Worm (Caenorhabditis elegans): ENCODE data around the gene F07E5.12.

DNA sequence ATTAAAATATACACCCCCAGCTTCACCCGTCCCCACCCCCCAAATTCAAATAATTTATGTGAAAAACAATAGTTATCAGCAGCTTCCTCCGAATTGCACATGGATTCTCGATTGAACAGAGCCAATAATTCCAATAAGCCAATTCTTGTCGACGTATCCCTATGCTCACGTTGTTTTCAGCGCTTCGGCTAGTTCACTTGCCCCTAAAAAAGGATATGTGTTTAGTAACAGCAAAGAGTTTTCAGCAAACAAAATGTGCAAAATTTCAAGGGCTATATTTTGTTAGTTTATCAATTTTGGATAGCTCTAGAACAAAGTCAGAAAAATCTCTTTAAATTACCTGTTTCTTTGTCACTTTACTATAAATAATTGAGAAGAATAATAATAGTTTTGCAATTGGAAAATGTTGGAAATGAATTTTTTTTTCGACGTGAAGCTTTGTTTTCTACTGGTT is 16.0 kb downstream of the F07E5.12 start, which contains the start of the genes T16A1.5 and fbxc-49:
- TF ChIP-seq mdl-1 (tag; optimal IDR thresholded peaks at IDR 0.05): no peak
- no peak for TF ChIP-seq unc-62 (GFP tag; optimal IDR thresholded peaks at IDR 0.05 in 1 of 2)
- no peak for TF ChIP-seq unc-62 (tag; optimal IDR thresholded peaks at IDR 0.05)
- no peak for TF ChIP-seq nhr-11 (tag; optimal IDR thresholded peaks at IDR 0.05)
- no peak for TF ChIP-seq gei-8 (GFP tag; optimal IDR thresholded peaks at IDR 0.05)
- no peak for TF ChIP-seq rbr-2 (tag; optimal IDR thresholded peaks at IDR 0.05)
- TF ChIP-seq lir-3 (tag; optimal IDR thresholded peaks at IDR 0.05): no peak
- TF ChIP-seq ztf-11 (tag; optimal IDR thresholded peaks at IDR 0.05): no peak
- no peak for TF ChIP-seq hlh-30 (tag; optimal IDR thresholded peaks at IDR 0.05; ENCODE audit: insufficient read depth)
- no peak for TF ChIP-seq F49E8.2 (tag; optimal IDR thresholded peaks at IDR 0.05; ENCODE audit: borderline replicate concordance)
- TF ChIP-seq lin-15B (tag; optimal IDR thresholded peaks at IDR 0.05): no peak
- no peak for TF ChIP-seq ceh-82 (tag; optimal IDR thresholded peaks at IDR 0.05)
- TF ChIP-seq zag-1 (tag; optimal IDR thresholded peaks at IDR 0.05): no peak
- TF ChIP-seq pqm-1 (tag; optimal IDR thresholded peaks at IDR 0.05): no peak
